Worm (Caenorhabditis elegans) whole organism, L4 larva: ENCODE data around the gene tax-6.

ENCODE experiments used
- R02D3.7 ChIP-seq: fragments of 150-350 bp; sonication (generic microtip); optimal IDR thresholded peaks from 3 replicates; lab custom pipeline; 2014; ENCODE audit warnings: missing biosample characterization, missing genetic modification characterization
- nhr-10 ChIP-seq: fragments of 150-350 bp; optimal IDR thresholded peaks from 2 replicates; lab custom pipeline; 2014; ENCODE audit warnings: missing biosample characterization, missing genetic modification characterization
- nhr-102 ChIP-seq: sonication (generic microtip); optimal IDR thresholded peaks from 2 replicates; lab custom pipeline; 2016; ENCODE audit warnings: mild to moderate bottlenecking, missing genetic modification characterization, moderate library complexity, missing compliant biosample characterization

DNA sequence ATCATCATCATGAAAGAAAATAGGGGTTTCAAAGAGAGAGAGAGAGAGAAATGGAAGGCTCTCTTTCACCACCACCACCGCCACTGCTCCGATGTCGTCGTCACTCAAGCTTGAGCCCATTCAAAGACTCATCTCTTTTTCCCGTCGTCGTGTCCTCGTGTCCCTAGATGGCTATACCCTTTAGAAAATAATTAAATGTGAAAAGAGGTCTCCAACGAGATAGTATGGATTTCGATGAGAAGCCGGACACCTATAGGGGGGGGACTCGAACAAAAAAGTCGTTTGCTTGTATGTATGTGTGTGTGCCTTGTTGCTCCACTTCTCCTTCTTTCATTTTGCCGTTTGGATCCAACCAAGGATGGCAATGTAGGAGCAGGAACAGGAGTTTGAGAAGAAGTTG, 3.6 kb upstream of the tax-6 start:
- no peak for TF ChIP-seq nhr-102 (tag; lab: Kevin White, UChicago)
- no peak for TF ChIP-seq nhr-10
- TF ChIP-seq R02D3.7 (tag; lab: Kevin White, UChicago) = no peak
